Fruit fly (Drosophila melanogaster) whole organism, embryonic: ENCODE data around the gene Fmr1.

Experiments used
- B-H2 ChIP-seq: fragments of 200-800 bp; sonication (Bioruptor generic); optimal IDR thresholded peaks from 2 replicates; lab custom pipeline; 2018; ENCODE audit warnings: missing biosample characterization, mild to moderate bottlenecking, missing genetic modification characterization
- BtbVII ChIP-seq: fragments of 200-800 bp; sonication (Bioruptor generic); optimal IDR thresholded peaks from 3 replicates; lab custom pipeline; 2017; ENCODE audit warnings: missing biosample characterization, mild to moderate bottlenecking, missing genetic modification characterization
- CG10147 ChIP-seq: fragments of 200-800 bp; sonication (Bioruptor generic); optimal IDR thresholded peaks from 2 replicates; lab custom pipeline; 2019; ENCODE audit warnings: missing biosample characterization, mild to moderate bottlenecking, missing genetic modification characterization, moderate library complexity
- CG10979 ChIP-seq: fragments of 200-800 bp; sonication (Bioruptor generic); optimal IDR thresholded peaks from 2 replicates; lab custom pipeline; 2018; ENCODE audit warnings: missing biosample characterization, mild to moderate bottlenecking, missing genetic modification characterization, moderate library complexity
- CG12155 ChIP-seq: fragments of 200-800 bp; sonication (Bioruptor generic); optimal IDR thresholded peaks from 3 replicates; lab custom pipeline; 2016; ENCODE audit warnings: missing biosample characterization, missing genetic modification characterization
- CG1233 ChIP-seq: fragments of 200-800 bp; sonication (Bioruptor generic); optimal IDR thresholded peaks from 4 replicates; lab custom pipeline; 2018; ENCODE audit warnings: missing biosample characterization, mild to moderate bottlenecking, missing genetic modification characterization
- CG14014 ChIP-seq: fragments of 200-800 bp; sonication (Bioruptor generic); IDR thresholded peaks from 2 replicates; pipeline ENCODE4 v1.3.6; 2022; ENCODE audit warnings: missing biosample characterization, missing genetic modification characterization
- CG15514 ChIP-seq: fragments of 200-800 bp; sonication (Bioruptor generic); optimal IDR thresholded peaks from 3 replicates; lab custom pipeline; 2017; ENCODE audit warnings: missing biosample characterization, missing genetic modification characterization, mild to moderate bottlenecking, moderate library complexity, missing genetic modification reagents
- CG31365 ChIP-seq: fragments of 200-800 bp; sonication (Bioruptor generic); optimal IDR thresholded peaks from 2 replicates; lab custom pipeline; 2018; ENCODE audit warnings: missing biosample characterization, mild to moderate bottlenecking, missing genetic modification characterization
- CG31441 ChIP-seq: fragments of 200-800 bp; sonication (Bioruptor generic); IDR thresholded peaks from 2 replicates; pipeline ENCODE4 v1.3.6; 2022; ENCODE audit warnings: missing biosample characterization, missing genetic modification characterization
- CG3163 ChIP-seq: fragments of 200-800 bp; sonication (Bioruptor generic); optimal IDR thresholded peaks from 3 replicates; lab custom pipeline; 2016; ENCODE audit warnings: missing biosample characterization, missing genetic modification characterization
- CG4730 ChIP-seq: fragments of 200-800 bp; sonication (Bioruptor generic); IDR thresholded peaks from 2 replicates; pipeline ENCODE4 v1.3.6; 2022; ENCODE audit warnings: missing biosample characterization, missing genetic modification characterization
- CG8388 ChIP-seq: fragments of 200-800 bp; sonication (Bioruptor generic); optimal IDR thresholded peaks from 2 replicates; lab custom pipeline; 2019; ENCODE audit warnings: missing biosample characterization, mild to moderate bottlenecking, missing genetic modification characterization, moderate library complexity
- CG8478 ChIP-seq: fragments of >200 bp; optimal IDR thresholded peaks from 2 replicates; lab custom pipeline; 2018
- CG8924 ChIP-seq: fragments of 200-800 bp; optimal IDR thresholded peaks from 3 replicates; lab custom pipeline; 2019; ENCODE audit warnings: missing biosample characterization, mild to moderate bottlenecking, missing genetic modification characterization, moderate library complexity
- CG9876 ChIP-seq: fragments of 200-800 bp; sonication (Bioruptor generic); optimal IDR thresholded peaks from 2 replicates; lab custom pipeline; 2016; ENCODE audit warnings: missing biosample characterization, missing genetic modification characterization
- CrebB ChIP-seq: fragments of 200-800 bp; sonication (Bioruptor generic); optimal IDR thresholded peaks from 3 replicates; lab custom pipeline; 2018; ENCODE audit warnings: missing biosample characterization, mild to moderate bottlenecking, missing genetic modification characterization
- D ChIP-seq, 2 experiments: fragments of 200-800 bp in 1 of 2; fragments of >200 bp in 1 of 2; sonication (Bioruptor generic) in 1 of 2; optimal IDR thresholded peaks; 2 replicates in 1 of 2; 3 replicates in 1 of 2; lab custom pipeline; 2017; ENCODE audit warnings: mild to moderate bottlenecking in 1 of 2, missing biosample characterization in 1 of 2, missing genetic modification characterization in 1 of 2, missing genetic modification reagents in 1 of 2
- Dbx ChIP-seq: fragments of 200-800 bp; sonication (Bioruptor generic); IDR thresholded peaks from 3 replicates; pipeline ENCODE4 v1.3.6; 2022; ENCODE audit warnings: missing biosample characterization, missing genetic modification characterization
- Dip3 ChIP-seq: fragments of 200-800 bp; sonication (Bioruptor generic); optimal IDR thresholded peaks from 3 replicates; lab custom pipeline; 2016; ENCODE audit warnings: missing biosample characterization, missing genetic modification characterization
- Fer1 ChIP-seq: fragments of 200-800 bp; sonication (Bioruptor generic); optimal IDR thresholded peaks from 2 replicates; lab custom pipeline; 2017; ENCODE audit warnings: missing biosample characterization, mild to moderate bottlenecking, missing genetic modification characterization
- H15 ChIP-seq: fragments of 200-800 bp; sonication (Bioruptor generic); IDR thresholded peaks from 3 replicates; pipeline ENCODE4 v1.3.6; 2022; ENCODE audit warnings: missing biosample characterization, missing genetic modification characterization
- H2.0 ChIP-seq: fragments of 200-800 bp; sonication (Bioruptor generic); IDR thresholded peaks from 2 replicates; pipeline ENCODE4 v1.3.6; 2022; ENCODE audit warnings: missing biosample characterization, missing genetic modification characterization
- Hey ChIP-seq: fragments of 200-800 bp; sonication (Bioruptor generic); optimal IDR thresholded peaks from 3 replicates; lab custom pipeline; 2018; ENCODE audit warnings: missing biosample characterization, mild to moderate bottlenecking, missing genetic modification characterization
- Hr51 ChIP-seq, 2 experiments: fragments of 200-800 bp; sonication (Bioruptor generic); optimal IDR thresholded peaks; 2 replicates in 1 of 2; 3 replicates in 1 of 2; lab custom pipeline; 2016 to 2018; ENCODE audit warnings: missing biosample characterization in 2 of 2, missing genetic modification characterization in 2 of 2, mild to moderate bottlenecking in 1 of 2, moderate library complexity in 1 of 2
- Hsf ChIP-seq: fragments of 200-800 bp; sonication (Bioruptor generic); optimal IDR thresholded peaks from 3 replicates; lab custom pipeline; 2016; ENCODE audit warnings: missing biosample characterization, missing genetic modification characterization
- Myb ChIP-seq: fragments of 200-800 bp; sonication (Bioruptor generic); optimal IDR thresholded peaks from 2 replicates; lab custom pipeline; 2016; ENCODE audit warnings: missing biosample characterization, missing genetic modification characterization
- Oli ChIP-seq: fragments of 200-800 bp; sonication (Bioruptor generic); optimal IDR thresholded peaks from 2 replicates; lab custom pipeline; 2018; ENCODE audit warnings: missing biosample characterization, mild to moderate bottlenecking, missing genetic modification characterization, moderate library complexity
- Rfx ChIP-seq: fragments of 200-800 bp; sonication (Bioruptor generic); IDR thresholded peaks from 2 replicates; pipeline ENCODE4 v1.3.6; 2022; ENCODE audit warnings: missing biosample characterization, missing genetic modification characterization
- Side ChIP-seq: fragments of 200-800 bp; sonication (Bioruptor generic); optimal IDR thresholded peaks from 2 replicates; lab custom pipeline; 2016; ENCODE audit warnings: missing biosample characterization, missing genetic modification characterization
- Sox100B ChIP-seq: fragments of 200-800 bp; sonication (Bioruptor generic); optimal IDR thresholded peaks from 3 replicates; lab custom pipeline; 2018; ENCODE audit warnings: missing biosample characterization, mild to moderate bottlenecking, missing genetic modification characterization
- Sry-δ ChIP-seq: fragments of 200-800 bp; sonication (Bioruptor generic); optimal IDR thresholded peaks from 2 replicates; lab custom pipeline; 2016; ENCODE audit warnings: missing biosample characterization, missing genetic modification characterization
- Vsx1 ChIP-seq: fragments of 200-800 bp; sonication (Bioruptor generic); optimal IDR thresholded peaks from 2 replicates; lab custom pipeline; 2017; ENCODE audit warnings: missing biosample characterization, mild to moderate bottlenecking, missing genetic modification characterization, missing genetic modification reagents
- br ChIP-seq: fragments of >200 bp; optimal IDR thresholded peaks from 2 replicates; lab custom pipeline; 2017
- cad ChIP-seq: fragments of >200 bp; optimal IDR thresholded peaks from 2 replicates; lab custom pipeline; 2017; ENCODE audit warnings: missing biosample characterization, missing genetic modification characterization
- cas ChIP-seq: fragments of 200-800 bp; sonication (Bioruptor generic); IDR thresholded peaks from 2 replicates; pipeline ENCODE4 v1.3.6; 2022; ENCODE audit warnings: missing biosample characterization, missing genetic modification characterization
- chinmo ChIP-seq: fragments of 200-800 bp; sonication (Bioruptor generic); IDR thresholded peaks from 4 replicates; pipeline ENCODE4 v1.3.6; 2022; ENCODE audit warnings: missing biosample characterization, missing genetic modification characterization; ENCODE audit not compliant: partially characterized antibody
- ems ChIP-seq: fragments of 200-800 bp; sonication (Bioruptor generic); optimal IDR thresholded peaks from 3 replicates; lab custom pipeline; 2016; ENCODE audit warnings: missing biosample characterization, missing genetic modification characterization
- exex ChIP-seq: fragments of 200-800 bp; sonication (Bioruptor generic); optimal IDR thresholded peaks from 4 replicates; lab custom pipeline; 2018; ENCODE audit warnings: missing biosample characterization, mild to moderate bottlenecking, missing genetic modification characterization, moderate library complexity
- hth ChIP-seq: fragments of >200 bp; optimal IDR thresholded peaks from 2 replicates; lab custom pipeline; 2017; ENCODE audit warnings: inconsistent platforms
- knrl ChIP-seq: fragments of 200-800 bp; sonication (Bioruptor generic); IDR thresholded peaks from 3 replicates; pipeline ENCODE4 v1.3.6; 2022; ENCODE audit warnings: missing biosample characterization, missing genetic modification characterization; ENCODE audit not compliant: partially characterized antibody
- lab ChIP-seq: fragments of 200-800 bp; sonication (Bioruptor generic); optimal IDR thresholded peaks from 3 replicates; lab custom pipeline; 2017; ENCODE audit warnings: missing biosample characterization, missing genetic modification characterization, mild to moderate bottlenecking, moderate library complexity, missing genetic modification reagents
- lmd ChIP-seq: fragments of 200-800 bp; sonication (Bioruptor generic); IDR thresholded peaks from 2 replicates; pipeline ENCODE4 v1.3.6; 2022; ENCODE audit warnings: missing biosample characterization, missing genetic modification characterization
- nerfin-2 ChIP-seq: fragments of 200-800 bp; sonication (Bioruptor generic); IDR thresholded peaks from 2 replicates; pipeline ENCODE4 v1.3.6; 2022; ENCODE audit warnings: missing biosample characterization, missing genetic modification characterization; ENCODE audit not compliant: partially characterized antibody
- nmo ChIP-seq: fragments of 200-800 bp; sonication (Bioruptor generic); optimal IDR thresholded peaks from 2 replicates; lab custom pipeline; 2018; ENCODE audit warnings: missing biosample characterization, mild to moderate bottlenecking, missing genetic modification characterization, moderate library complexity
- pros ChIP-seq: fragments of 200-800 bp; sonication (Bioruptor generic); optimal IDR thresholded peaks from 3 replicates; lab custom pipeline; 2019; ENCODE audit warnings: missing biosample characterization, mild to moderate bottlenecking, missing genetic modification characterization, moderate library complexity
- schlank ChIP-seq: fragments of 200-800 bp; sonication (Bioruptor generic); optimal IDR thresholded peaks from 2 replicates; lab custom pipeline; 2018; ENCODE audit warnings: missing biosample characterization, mild to moderate bottlenecking, missing genetic modification characterization
- sim ChIP-seq: fragments of 200-800 bp; sonication (Bioruptor generic); IDR thresholded peaks from 2 replicates; pipeline ENCODE4 v1.3.6; 2022; ENCODE audit warnings: missing biosample characterization, missing genetic modification characterization
- so ChIP-seq: fragments of 200-800 bp; sonication (Bioruptor generic); IDR thresholded peaks from 3 replicates; pipeline ENCODE4 v1.3.6; 2022; ENCODE audit warnings: missing biosample characterization, missing genetic modification characterization
- vfl ChIP-seq: fragments of 200-800 bp; sonication (Bioruptor generic); optimal IDR thresholded peaks from 2 replicates; lab custom pipeline; 2016; ENCODE audit warnings: missing biosample characterization, missing genetic modification characterization

Fmr1 gene

dm6 chr3R:10054278-10054975 lies 55.5 kb downstream of the Fmr1 start (continued):
- TF ChIP-seq schlank (tag; lab: Kevin White, UChicago) (peak; percentile 8), CG1233 (GFP tag; lab: Kevin White, UChicago) (peak; percentile 0), CG31365 (no peak), Hey (peak; percentile 62), H15 (GFP tag; lab: Robert Waterston, UW) (no peak), hth (no peak), so (GFP tag; lab: Robert Waterston, UW) (no peak), CG10979 (tag; lab: Kevin White, UChicago) (no peak), D (optimal IDR thresholded peaks at IDR 0.05; lab: Kevin White, UChicago) (no peak), D (GFP tag; optimal IDR thresholded peaks at IDR 0.05; lab: Kevin White, UChicago) (no peak), Hsf (no peak), lab (GFP tag; lab: Kevin White, UChicago) (peak; percentile 7), H2.0 (GFP tag; lab: Robert Waterston, UW) (no peak), B-H2 (GFP tag; lab: Kevin White, UChicago) (peak; percentile 59), CG12155 (GFP tag; lab: Kevin White, UChicago) (no peak), ems (GFP tag; lab: Kevin White, UChicago) (no peak), Dip3 (GFP tag; lab: Kevin White, UChicago) (no peak), Oli (peak; percentile 10), CG15514 (GFP tag; lab: Kevin White, UChicago) (peak; percentile 22), CrebB (tag; lab: Kevin White, UChicago) (peak; percentile 48), cad (GFP tag; lab: Kevin White, UChicago) (no peak), CG10147 (GFP tag; lab: Kevin White, UChicago) (no peak), BtbVII (GFP tag; lab: Kevin White, UChicago) (peak; percentile 84), exex (tag; lab: Kevin White, UChicago) (peak; percentile 99), Vsx1 (GFP tag; lab: Kevin White, UChicago) (peak; percentile 93), Myb (GFP tag; lab: Kevin White, UChicago) (no peak), pros (GFP tag; lab: Kevin White, UChicago) (no peak), CG3163 (GFP tag; lab: Kevin White, UChicago) (no peak), CG4730 (GFP tag; lab: Robert Waterston, UW) (no peak), sim (GFP tag; lab: Robert Waterston, UW) (no peak), cas (GFP tag; lab: Robert Waterston, UW) (no peak), lmd (GFP tag; lab: Robert Waterston, UW) (no peak), br (lab: Kevin White, UChicago) (no peak), vfl (GFP tag; lab: Kevin White, UChicago) (no peak), knrl (no peak), Sry-δ (GFP tag; lab: Kevin White, UChicago) (no peak), Rfx (0 out of 2 replicates have a peak, but pooled peaks have one; percentile 4), Side (no peak), nmo (GFP tag; lab: Kevin White, UChicago) (peak; percentile 14), CG8924 (tag; lab: Kevin White, UChicago) (peak; percentile 35), Sox100B (GFP tag; lab: Kevin White, UChicago) (peak; percentile 5), CG14014 (GFP tag; lab: Robert Waterston, UW) (no peak), Hr51 (GFP tag; optimal IDR thresholded peaks at IDR 0.05; lab: Kevin White, UChicago) (peak in 1 of 2 experiments; percentile 7), CG9876 (GFP tag; lab: Kevin White, UChicago) (no peak), Dbx (GFP tag; lab: Robert Waterston, UW) (no peak), CG8388 (GFP tag; lab: Kevin White, UChicago) (no peak), CG8478 (lab: Kevin White, UChicago) (no peak), Fer1 (GFP tag; lab: Kevin White, UChicago) (no peak), nerfin-2 (GFP tag; lab: Robert Waterston, UW) (no peak), chinmo (GFP tag; lab: Robert Waterston, UW) (0 out of 4 replicates have a peak, but pooled peaks have one; percentile 44), CG31441 (0 out of 2 replicates have a peak, but pooled peaks have one; percentile 8)
